Fruit fly (Drosophila melanogaster): Measurements from ENCODE around the gene CG10514.
A peak's percentile ranks its signal among the peaks of the same experiment; 100 is the strongest.

CG10514 gene

dm6 chr3R:25265589-25266201 is 14.0 kb downstream of the CG10514 start, which contains the start of the genes GlnRS and RIOK2 (continued):
- TF ChIP-seq kay (GFP tag; optimal IDR thresholded peaks at IDR 0.05): peak; percentile 68
- TF ChIP-seq E2f2 (GFP tag; IDR thresholded peaks at IDR 0.05): no peak
- peak; percentile 12 for TF ChIP-seq Tbp (GFP tag; optimal IDR thresholded peaks at IDR 0.05)
- TF ChIP-seq crp (GFP tag; optimal IDR thresholded peaks at IDR 0.05): peak in 1 of 2 experiments; percentile 63
- no peak for TF ChIP-seq CG5180 (GFP tag; optimal IDR thresholded peaks at IDR 0.05)
- TF ChIP-seq CG7357 (GFP tag; IDR thresholded peaks at IDR 0.05): peak; percentile 99
- TF ChIP-seq CG31365 (tag; optimal IDR thresholded peaks at IDR 0.05): no peak
- TF ChIP-seq CG9727 (GFP tag; optimal IDR thresholded peaks at IDR 0.05): peak; percentile 0
- TF ChIP-seq CG4282 (GFP tag; optimal IDR thresholded peaks at IDR 0.05): no peak
- TF ChIP-seq gce (GFP tag; IDR thresholded peaks at IDR 0.05): no peak
- TF ChIP-seq pho (GFP tag; optimal IDR thresholded peaks at IDR 0.05): peak; percentile 5
- peak; percentile 97 for TF ChIP-seq Max (GFP tag; optimal IDR thresholded peaks at IDR 0.05)
- TF ChIP-seq gfzf (GFP tag; optimal IDR thresholded peaks at IDR 0.05): peak; percentile 91
- peak; percentile 49 for TF ChIP-seq CG7987 (GFP tag; optimal IDR thresholded peaks at IDR 0.05)
- no peak for TF ChIP-seq CG2678 (tag; optimal IDR thresholded peaks at IDR 0.05)
- TF ChIP-seq sens (GFP tag): peak; percentile 71
- TF ChIP-seq hb (GFP tag; IDR thresholded peaks at IDR 0.05; ENCODE audit: partially characterized antibody): peak; percentile 93
- no peak for TF ChIP-seq HLH54F (GFP tag; optimal IDR thresholded peaks at IDR 0.05)
- peak; percentile 78 for TF ChIP-seq Sin3A (optimal IDR thresholded peaks at IDR 0.05)
- TF ChIP-seq Neu2 (GFP tag; optimal IDR thresholded peaks at IDR 0.05; ENCODE audit: borderline replicate concordance): peak; percentile 10
- TF ChIP-seq CTCF (GFP tag; optimal IDR thresholded peaks at IDR 0.05): peak; percentile 10
- TF ChIP-seq Hr78 (GFP tag; optimal IDR thresholded peaks at IDR 0.05): peak in 1 of 2 experiments; percentile 41
- TF ChIP-seq nmo (GFP tag; optimal IDR thresholded peaks at IDR 0.05): peak; percentile 71
- no peak for TF ChIP-seq nom (GFP tag; optimal IDR thresholded peaks at IDR 0.05)
- peak; percentile 100 for TF ChIP-seq ssp (GFP tag; IDR thresholded peaks at IDR 0.05)

dm6 chr3R:25262322-25262761 is 17.3 kb downstream of the CG10514 start, which contains the start of the genes Kdsr and CG11858:
Kdsr (minus strand) TSS chr3R:25262498.
CG11858 (plus strand) TSS chr3R:25262741.
- TF ChIP-seq wor (GFP tag; IDR thresholded peaks at IDR 0.05): peak; percentile 46; the same call in 1 of the 2 replicates
- TF ChIP-seq Kr (GFP tag; optimal IDR thresholded peaks at IDR 0.05): no peak
- TF ChIP-seq dysf (GFP tag; IDR thresholded peaks at IDR 0.05): peak; percentile 70
- TF ChIP-seq jing (GFP tag; optimal IDR thresholded peaks at IDR 0.05): no peak
- TF ChIP-seq ttk (GFP tag; IDR thresholded peaks at IDR 0.05): peak; percentile 43; the same call in 1 of the 2 replicates
- TF ChIP-seq CG17328 (GFP tag; IDR thresholded peaks at IDR 0.05): peak; percentile 65
- no peak for TF ChIP-seq CG3407 (GFP tag; optimal IDR thresholded peaks at IDR 0.05)
- peak; percentile 36; the same call in 1 of the 2 replicates for TF ChIP-seq esg (GFP tag; conservative IDR thresholded peaks at IDR 0.05)
- no peak for TF ChIP-seq bbx (GFP tag; IDR thresholded peaks at IDR 0.05; ENCODE audit: partially characterized antibody)
- TF ChIP-seq HHEX (GFP tag; optimal IDR thresholded peaks at IDR 0.05): peak; percentile 12
- peak; percentile 85 for TF ChIP-seq Rfx (GFP tag; IDR thresholded peaks at IDR 0.05)
- peak; percentile 26 for TF ChIP-seq CG33557 (GFP tag; optimal IDR thresholded peaks at IDR 0.05)
- no peak for TF ChIP-seq CG6654 (GFP tag; optimal IDR thresholded peaks at IDR 0.05)
- TF ChIP-seq abd-A (tag; optimal IDR thresholded peaks at IDR 0.05): no peak
- no peak for TF ChIP-seq CG15269 (tag; optimal IDR thresholded peaks at IDR 0.05)
- TF ChIP-seq E2f2 (GFP tag; IDR thresholded peaks at IDR 0.05): peak; percentile 56; the same call in 1 of the 2 replicates
- peak; percentile 68 for TF ChIP-seq Bteb2 (GFP tag; optimal IDR thresholded peaks at IDR 0.05)
- TF ChIP-seq fru (optimal IDR thresholded peaks at IDR 0.05): no peak
- TF ChIP-seq Hmx (GFP tag; optimal IDR thresholded peaks at IDR 0.05): no peak
- TF ChIP-seq Awh (GFP tag; IDR thresholded peaks at IDR 0.05): no peak
- TF ChIP-seq CG10147 (GFP tag; optimal IDR thresholded peaks at IDR 0.05): peak; percentile 63
- TF ChIP-seq CG3065 (GFP tag; optimal IDR thresholded peaks at IDR 0.05): no peak
- TF ChIP-seq CG12769 (tag; optimal IDR thresholded peaks at IDR 0.05): peak; percentile 68
- TF ChIP-seq Asciz (GFP tag; optimal IDR thresholded peaks at IDR 0.05): no peak
- TF ChIP-seq Mad (GFP tag; optimal IDR thresholded peaks at IDR 0.05): peak; percentile 61
- TF ChIP-seq sc (optimal IDR thresholded peaks at IDR 0.05): no peak
- TF ChIP-seq sc (GFP tag; optimal IDR thresholded peaks at IDR 0.05): no peak
